Fruit fly (Drosophila melanogaster) whole organism, prepupa: ENCODE data around the gene Tmhs.
A peak's percentile ranks its signal among the peaks of the same experiment; 100 is the strongest.

Experiments used
- CG10631 ChIP-seq: fragments of 200-800 bp; sonication (Bioruptor generic); optimal IDR thresholded peaks from 2 replicates; lab custom pipeline; 2016; ENCODE audit warnings: missing biosample characterization, missing genetic modification characterization
- CG10669 ChIP-seq: fragments of 200-800 bp; sonication (Bioruptor generic); optimal IDR thresholded peaks from 3 replicates; lab custom pipeline; 2018; ENCODE audit warnings: missing biosample characterization, mild to moderate bottlenecking, missing genetic modification characterization, moderate library complexity
- CG11294 ChIP-seq: fragments of 200-800 bp; sonication (Bioruptor generic); IDR thresholded peaks from 2 replicates; pipeline ENCODE4 v1.3.6; 2022; ENCODE audit warnings: missing biosample characterization, missing genetic modification characterization
- CG11762 ChIP-seq: fragments of 200-800 bp; sonication (Bioruptor generic); optimal IDR thresholded peaks from 3 replicates; lab custom pipeline; 2016; ENCODE audit warnings: missing biosample characterization, missing genetic modification characterization; ENCODE audit not compliant: insufficient read depth
- CG11902 ChIP-seq: fragments of 200-800 bp; sonication (Bioruptor generic); optimal IDR thresholded peaks from 3 replicates; lab custom pipeline; 2016; ENCODE audit warnings: missing biosample characterization, missing genetic modification characterization
- CG15336 ChIP-seq: fragments of 200-800 bp; sonication (Bioruptor generic); IDR thresholded peaks from 2 replicates; pipeline ENCODE4 v1.3.6; 2022; ENCODE audit warnings: missing biosample characterization, missing genetic modification characterization
- CG1621 ChIP-seq: fragments of 200-800 bp; sonication (Bioruptor generic); optimal IDR thresholded peaks from 3 replicates; lab custom pipeline; 2018; ENCODE audit warnings: missing biosample characterization, mild to moderate bottlenecking, missing genetic modification characterization
- CG3032 ChIP-seq: fragments of 200-800 bp; optimal IDR thresholded peaks from 2 replicates; lab custom pipeline; 2019; ENCODE audit warnings: missing biosample characterization, mild to moderate bottlenecking, missing genetic modification characterization, moderate library complexity
- CG31627 ChIP-seq: fragments of 200-800 bp; sonication (Bioruptor generic); optimal IDR thresholded peaks from 3 replicates; lab custom pipeline; 2016; ENCODE audit warnings: missing biosample characterization, missing genetic modification characterization
- CG32006 ChIP-seq: fragments of 200-800 bp; sonication (Bioruptor generic); optimal IDR thresholded peaks from 3 replicates; lab custom pipeline; 2017; ENCODE audit warnings: missing biosample characterization, mild to moderate bottlenecking, missing genetic modification characterization
- CG34406 ChIP-seq: fragments of 200-800 bp; sonication (Bioruptor generic); optimal IDR thresholded peaks from 3 replicates; lab custom pipeline; 2016; ENCODE audit warnings: missing biosample characterization, missing genetic modification characterization
- CG3919 ChIP-seq: fragments of 200-800 bp; sonication (Bioruptor generic); optimal IDR thresholded peaks from 3 replicates; lab custom pipeline; 2016; ENCODE audit warnings: missing biosample characterization, missing genetic modification characterization
- CG4318 ChIP-seq: fragments of 200-800 bp; sonication (Bioruptor generic); optimal IDR thresholded peaks from 3 replicates; lab custom pipeline; 2017; ENCODE audit warnings: missing biosample characterization, mild to moderate bottlenecking, missing genetic modification characterization
- CG6163 ChIP-seq: fragments of 200-800 bp; sonication (Bioruptor generic); IDR thresholded peaks from 3 replicates; pipeline ENCODE4 v1.3.6; 2022; ENCODE audit warnings: missing biosample characterization, missing genetic modification characterization
- CG6276 ChIP-seq: fragments of 200-800 bp; sonication (Bioruptor generic); optimal IDR thresholded peaks from 2 replicates; lab custom pipeline; 2017; ENCODE audit warnings: missing biosample characterization, mild to moderate bottlenecking, missing genetic modification characterization
- CG6792 ChIP-seq: fragments of 200-800 bp; sonication (Bioruptor generic); optimal IDR thresholded peaks from 3 replicates; lab custom pipeline; 2016; ENCODE audit warnings: missing biosample characterization, missing genetic modification characterization
- CG6854 ChIP-seq: fragments of 200-800 bp; sonication (Bioruptor generic); optimal IDR thresholded peaks from 2 replicates; lab custom pipeline; 2017; ENCODE audit warnings: missing biosample characterization, mild to moderate bottlenecking, missing genetic modification characterization
- CG7368 ChIP-seq: fragments of 200-800 bp; sonication (Bioruptor generic); optimal IDR thresholded peaks from 3 replicates; lab custom pipeline; 2016; ENCODE audit warnings: missing biosample characterization, missing genetic modification characterization
- CG8119 ChIP-seq: fragments of 200-800 bp; sonication (Bioruptor generic); IDR thresholded peaks from 3 replicates; pipeline ENCODE4 v1.3.6; 2022; ENCODE audit warnings: missing biosample characterization, missing genetic modification characterization
- CG8319 ChIP-seq: fragments of 200-800 bp; sonication (Bioruptor generic); optimal IDR thresholded peaks from 3 replicates; lab custom pipeline; 2016; ENCODE audit warnings: missing biosample characterization, missing genetic modification characterization
- CG8632 ChIP-seq: fragments of 200-800 bp; sonication (Bioruptor generic); optimal IDR thresholded peaks from 3 replicates; lab custom pipeline; 2016; ENCODE audit warnings: missing biosample characterization, missing genetic modification characterization
- CG9139 ChIP-seq: fragments of 200-800 bp; sonication (Bioruptor generic); optimal IDR thresholded peaks from 3 replicates; lab custom pipeline; 2017; ENCODE audit warnings: missing biosample characterization, mild to moderate bottlenecking, missing genetic modification characterization
- Eip75B ChIP-seq: fragments of 200-800 bp; sonication (Bioruptor generic); optimal IDR thresholded peaks from 3 replicates; lab custom pipeline; 2016; ENCODE audit warnings: missing biosample characterization, missing genetic modification characterization
- Eip78C ChIP-seq: fragments of 200-800 bp; sonication (Bioruptor generic); peaks from one replicate; lab custom pipeline; 2016; ENCODE audit warnings: missing biosample characterization, missing genetic modification characterization
- Eip93F ChIP-seq: fragments of 200-800 bp; sonication (Bioruptor generic); optimal IDR thresholded peaks from 2 replicates; lab custom pipeline; 2016; ENCODE audit warnings: missing biosample characterization, mild to moderate bottlenecking, missing genetic modification characterization
- Ets21C ChIP-seq: fragments of 200-800 bp; sonication (Bioruptor generic); optimal IDR thresholded peaks from 3 replicates; lab custom pipeline; 2016; ENCODE audit warnings: missing biosample characterization, missing genetic modification characterization
- Ets96B ChIP-seq: fragments of 200-800 bp; optimal IDR thresholded peaks from 2 replicates; lab custom pipeline; 2019; ENCODE audit warnings: missing biosample characterization, mild to moderate bottlenecking, missing genetic modification characterization, moderate library complexity
- Gug ChIP-seq: fragments of 200-800 bp; sonication (Bioruptor generic); IDR thresholded peaks from 2 replicates; pipeline ENCODE4 v1.3.6; 2022; ENCODE audit warnings: missing biosample characterization, missing genetic modification characterization
- Hr38 ChIP-seq: sonication (Bioruptor generic); optimal IDR thresholded peaks from 2 replicates; lab custom pipeline; 2016; ENCODE audit warnings: missing biosample characterization, missing genetic modification characterization
- Hr39 ChIP-seq: fragments of 200-800 bp; sonication (Bioruptor generic); optimal IDR thresholded peaks from 2 replicates; lab custom pipeline; 2016; ENCODE audit warnings: missing biosample characterization, missing genetic modification characterization
- Hr4 ChIP-seq: fragments of 200-800 bp; sonication (Bioruptor generic); optimal IDR thresholded peaks from 3 replicates; lab custom pipeline; 2016; ENCODE audit warnings: missing biosample characterization, missing genetic modification characterization
- Lpt ChIP-seq: fragments of 200-800 bp; sonication (Bioruptor generic); optimal IDR thresholded peaks from 3 replicates; lab custom pipeline; 2016; ENCODE audit warnings: missing biosample characterization, missing genetic modification characterization
- Met ChIP-seq: fragments of 200-800 bp; sonication (Bioruptor generic); optimal IDR thresholded peaks from 3 replicates; lab custom pipeline; 2016; ENCODE audit warnings: missing biosample characterization, missing genetic modification characterization
- OdsH ChIP-seq: fragments of 200-800 bp; sonication (Bioruptor generic); optimal IDR thresholded peaks from 3 replicates; lab custom pipeline; 2016; ENCODE audit warnings: missing biosample characterization, missing genetic modification characterization
- Smox ChIP-seq: fragments of 200-800 bp; sonication (Bioruptor generic); optimal IDR thresholded peaks from 3 replicates; lab custom pipeline; 2016; ENCODE audit warnings: missing biosample characterization, missing genetic modification characterization
- Sox102F ChIP-seq: fragments of 200-800 bp; sonication (Bioruptor generic); optimal IDR thresholded peaks from 2 replicates; lab custom pipeline; 2016; ENCODE audit warnings: missing biosample characterization, mild to moderate bottlenecking, missing genetic modification characterization
- Sox14 ChIP-seq: fragments of 200-800 bp; sonication (Bioruptor generic); optimal IDR thresholded peaks from 3 replicates; lab custom pipeline; 2016; ENCODE audit warnings: missing biosample characterization, missing genetic modification characterization
- Sox15 ChIP-seq: fragments of 200-800 bp; sonication (Bioruptor generic); optimal IDR thresholded peaks from 3 replicates; lab custom pipeline; 2016; ENCODE audit warnings: missing biosample characterization, missing genetic modification characterization
- achi ChIP-seq: fragments of 200-800 bp; sonication (Bioruptor generic); optimal IDR thresholded peaks from 3 replicates; lab custom pipeline; 2016; ENCODE audit warnings: missing biosample characterization, missing genetic modification characterization
- acj6 ChIP-seq: fragments of 200-800 bp; sonication (Bioruptor generic); optimal IDR thresholded peaks from 3 replicates; lab custom pipeline; 2016; ENCODE audit warnings: missing biosample characterization, missing genetic modification characterization
- cyc ChIP-seq: fragments of 200-800 bp; sonication (Bioruptor generic); optimal IDR thresholded peaks from 3 replicates; lab custom pipeline; 2016; ENCODE audit warnings: missing biosample characterization, missing genetic modification characterization
- dsx ChIP-seq: fragments of 200-800 bp; optimal IDR thresholded peaks from 3 replicates; lab custom pipeline; 2019; ENCODE audit warnings: missing biosample characterization, mild to moderate bottlenecking, missing genetic modification characterization, moderate library complexity; ENCODE audit not compliant: poor library complexity, severe bottlenecking
- fd59A ChIP-seq: fragments of 200-800 bp; sonication (Bioruptor generic); optimal IDR thresholded peaks from 2 replicates; lab custom pipeline; 2017; ENCODE audit warnings: missing biosample characterization, mild to moderate bottlenecking, missing genetic modification characterization, missing genetic modification reagents
- fd85E ChIP-seq: fragments of 200-800 bp; sonication (Bioruptor generic); optimal IDR thresholded peaks from 3 replicates; lab custom pipeline; 2016; ENCODE audit warnings: missing biosample characterization, missing genetic modification characterization
- lz ChIP-seq: fragments of 200-800 bp; sonication (Bioruptor generic); optimal IDR thresholded peaks from 3 replicates; lab custom pipeline; 2016; ENCODE audit warnings: missing biosample characterization, missing genetic modification characterization
- net ChIP-seq: fragments of 200-800 bp; sonication (Bioruptor generic); optimal IDR thresholded peaks from 3 replicates; lab custom pipeline; 2016; ENCODE audit warnings: missing biosample characterization, missing genetic modification characterization
- pdm3 ChIP-seq: fragments of 200-800 bp; sonication (Bioruptor generic); optimal IDR thresholded peaks from 3 replicates; lab custom pipeline; 2016; ENCODE audit warnings: missing biosample characterization, missing genetic modification characterization
- salr ChIP-seq, 2 experiments: fragments of 200-800 bp; sonication (Bioruptor generic); optimal IDR thresholded peaks; 3 replicates each; lab custom pipeline; 2016 to 2018; ENCODE audit warnings: missing biosample characterization in 2 of 2, missing genetic modification characterization in 2 of 2, mild to moderate bottlenecking in 1 of 2
- spab ChIP-seq: fragments of 200-800 bp; sonication (Bioruptor generic); optimal IDR thresholded peaks from 2 replicates; lab custom pipeline; 2017; ENCODE audit warnings: missing biosample characterization, mild to moderate bottlenecking, missing genetic modification characterization, missing genetic modification reagents
- ss ChIP-seq, 2 experiments: fragments of 200-800 bp; sonication (Bioruptor generic); optimal IDR thresholded peaks; 2 replicates in 1 of 2; 3 replicates in 1 of 2; lab custom pipeline; 2017 to 2018; ENCODE audit warnings: mild to moderate bottlenecking in 2 of 2, missing biosample characterization in 2 of 2, missing genetic modification characterization in 2 of 2, moderate library complexity in 1 of 2
- svp ChIP-seq: fragments of 200-800 bp; sonication (Bioruptor generic); peaks from one replicate; lab custom pipeline; 2016; ENCODE audit warnings: missing biosample characterization, missing genetic modification characterization
- topi ChIP-seq: fragments of 200-800 bp; sonication (Bioruptor generic); optimal IDR thresholded peaks from 3 replicates; lab custom pipeline; 2016; ENCODE audit warnings: missing biosample characterization, missing genetic modification characterization
- vri ChIP-seq: fragments of 200-800 bp; sonication (Bioruptor generic); optimal IDR thresholded peaks from 3 replicates; lab custom pipeline; 2016; ENCODE audit warnings: missing biosample characterization, mild to moderate bottlenecking, missing genetic modification characterization

The Tmhs gene

DNA sequence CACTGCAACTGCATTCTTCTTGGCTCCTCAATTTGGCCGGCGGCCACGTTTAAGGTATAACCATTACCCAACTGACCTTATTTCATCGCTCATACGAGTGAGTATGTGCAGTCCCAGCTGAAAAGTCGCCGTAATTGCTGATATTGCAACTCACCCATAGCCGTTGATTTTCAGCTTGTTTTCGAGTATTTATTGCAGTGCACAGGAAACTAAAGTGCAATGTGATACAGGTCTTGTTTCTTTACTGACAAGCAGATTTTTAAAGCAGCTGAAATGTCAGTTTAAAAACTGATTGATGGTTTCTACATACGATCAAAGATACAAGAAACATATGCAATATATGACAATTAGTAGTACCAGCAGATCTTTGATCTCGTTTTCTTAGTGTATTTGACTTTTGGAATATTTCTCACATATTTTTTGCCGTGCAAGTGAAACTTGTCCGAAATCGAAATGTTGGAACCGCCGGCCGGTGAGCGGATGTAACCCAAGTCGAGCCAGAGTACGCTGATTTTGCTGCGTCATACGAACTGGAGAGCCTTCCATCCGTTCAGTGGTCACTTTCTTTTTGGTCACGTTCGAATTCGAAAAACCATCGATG lies 2.6 kb downstream of the Tmhs start:
- TF ChIP-seq Met (GFP tag; lab: Kevin White, UChicago) (no peak), Eip78C (GFP tag; lab: Kevin White, UChicago) (peak; percentile 88), CG11902 (GFP tag; lab: Kevin White, UChicago) (no peak), Eip93F (GFP tag; lab: Kevin White, UChicago) (no peak), net (GFP tag; lab: Kevin White, UChicago) (no peak), CG1621 (tag; lab: Kevin White, UChicago) (no peak), Hr4 (GFP tag; lab: Kevin White, UChicago) (peak; percentile 2), Sox14 (GFP tag; lab: Kevin White, UChicago) (no peak), svp (GFP tag; lab: Kevin White, UChicago) (peak; percentile 30), CG10631 (GFP tag; lab: Kevin White, UChicago) (no peak), Lpt (no peak), Sox102F (GFP tag; lab: Kevin White, UChicago) (no peak), Ets21C (GFP tag; lab: Kevin White, UChicago) (no peak), Hr39 (no peak), CG31627 (no peak), CG32006 (GFP tag; lab: Kevin White, UChicago) (peak; percentile 46), CG9139 (GFP tag; lab: Kevin White, UChicago) (no peak), CG8319 (no peak), CG3919 (GFP tag; lab: Kevin White, UChicago) (peak; percentile 1), CG4318 (no peak), ss (GFP tag; optimal IDR thresholded peaks at IDR 0.05; lab: Kevin White, UChicago) (no peak), dsx (GFP tag; lab: Kevin White, UChicago) (no peak), CG11294 (GFP tag; lab: Robert Waterston, UW) (no peak), topi (GFP tag; lab: Kevin White, UChicago) (no peak), spab (no peak), Sox15 (GFP tag; lab: Kevin White, UChicago) (no peak), CG10669 (GFP tag; lab: Kevin White, UChicago) (no peak), CG7368 (peak; percentile 22), CG8632 (GFP tag; lab: Kevin White, UChicago) (no peak), fd59A (no peak), Smox (GFP tag; lab: Kevin White, UChicago) (no peak), CG3032 (no peak), cyc (no peak), achi (GFP tag; lab: Kevin White, UChicago) (no peak), CG6854 (GFP tag; lab: Kevin White, UChicago) (no peak), Hr38 (no peak), salr (GFP tag; optimal IDR thresholded peaks at IDR 0.05; lab: Kevin White, UChicago) (no peak), Eip75B (GFP tag; lab: Kevin White, UChicago) (no peak), acj6 (GFP tag; lab: Kevin White, UChicago) (no peak), CG34406 (no peak), CG11762 (GFP tag; lab: Kevin White, UChicago) (no peak), vri (GFP tag; lab: Kevin White, UChicago) (no peak), Gug (GFP tag; lab: Robert Waterston, UW) (no peak), CG8119 (0 out of 3 replicates have a peak, but pooled peaks have one; percentile 31), CG15336 (GFP tag; lab: Robert Waterston, UW) (0 out of 2 replicates have a peak, but pooled peaks have one; percentile 19), CG6792 (no peak), lz (no peak), CG6163 (GFP tag; lab: Robert Waterston, UW) (no peak), fd85E (GFP tag; lab: Kevin White, UChicago) (no peak), Ets96B (no peak), OdsH (GFP tag; lab: Kevin White, UChicago) (peak; percentile 2), pdm3 (GFP tag; lab: Kevin White, UChicago) (no peak), CG6276 (no peak)
